Fruit fly (Drosophila melanogaster): Measurements from ENCODE around the gene Abp1.

Abp1 gene

DNA sequence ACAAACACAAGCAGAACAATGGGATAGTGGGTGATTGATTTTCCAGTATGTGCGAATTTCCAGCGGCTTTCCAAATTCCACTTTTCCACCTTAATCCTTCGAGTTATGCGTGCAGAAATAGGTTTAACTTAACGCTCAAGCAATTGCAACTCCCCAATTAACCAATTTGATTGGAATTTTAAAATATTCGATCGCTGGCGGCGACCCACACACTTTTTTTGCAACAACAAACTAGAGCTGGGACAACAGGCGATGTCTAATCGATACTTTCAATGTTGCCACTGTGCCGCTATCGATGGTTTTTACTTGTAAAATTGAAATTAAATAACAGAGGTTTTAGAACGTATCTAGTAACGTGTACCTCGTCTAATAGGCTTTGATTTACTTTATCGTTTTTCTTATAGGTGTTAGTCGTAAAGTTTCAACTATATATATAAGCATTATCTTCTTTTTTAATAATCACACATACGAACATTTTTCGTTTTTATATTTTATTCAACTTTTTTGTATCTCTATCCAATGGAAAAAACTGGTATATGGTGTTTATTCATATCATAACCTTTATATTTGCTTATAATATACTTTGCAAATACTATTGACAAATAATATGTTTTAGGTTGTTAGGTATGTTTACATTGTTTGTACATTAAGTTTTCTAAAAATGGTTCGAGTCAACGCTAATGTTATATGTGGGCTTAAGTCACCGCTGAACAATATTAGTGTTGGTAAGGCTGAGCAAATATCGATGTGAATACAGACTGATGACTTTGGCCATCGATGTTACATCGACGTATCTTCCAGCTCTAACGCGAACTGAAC is at the start of gene Abp1, which contains the start of gene Tgi:
TSS of gene Abp1 (minus strand) at position 240 of the 819 bp plus-strand sequence.
TSS of gene Tgi (plus strand) at position 757 of the 819 bp plus-strand sequence.
- TF ChIP-seq Hr39 (GFP tag; optimal IDR thresholded peaks at IDR 0.05), result peak; percentile 4
- no peak for TF ChIP-seq OdsH (GFP tag; optimal IDR thresholded peaks at IDR 0.05)
- peak; percentile 4 for TF ChIP-seq CG31627 (GFP tag; optimal IDR thresholded peaks at IDR 0.05)
- TF ChIP-seq CG6808 (GFP tag; optimal IDR thresholded peaks at IDR 0.05), result no peak
- TF ChIP-seq vri (GFP tag; optimal IDR thresholded peaks at IDR 0.05), result no peak
- no peak for TF ChIP-seq CG1621 (tag; optimal IDR thresholded peaks at IDR 0.05)
- peak; percentile 64 for TF ChIP-seq Eip78C (GFP tag)
- TF ChIP-seq lz (GFP tag; optimal IDR thresholded peaks at IDR 0.05), result peak; percentile 3
- TF ChIP-seq svp (GFP tag), result peak; percentile 29
- TF ChIP-seq dac (GFP tag; optimal IDR thresholded peaks at IDR 0.05), result no peak
- no peak for TF ChIP-seq CG11294 (GFP tag; IDR thresholded peaks at IDR 0.05)
- no peak for TF ChIP-seq CG3919 (GFP tag; optimal IDR thresholded peaks at IDR 0.05)
- TF ChIP-seq CG6854 (GFP tag; optimal IDR thresholded peaks at IDR 0.05), result peak; percentile 34
- no peak for TF ChIP-seq CG15336 (GFP tag; IDR thresholded peaks at IDR 0.05)
- no peak for TF ChIP-seq Blimp-1 (GFP tag; optimal IDR thresholded peaks at IDR 0.05)
- TF ChIP-seq CG32006 (GFP tag; optimal IDR thresholded peaks at IDR 0.05), result no peak
- TF ChIP-seq CG34406 (GFP tag; optimal IDR thresholded peaks at IDR 0.05), result no peak
- TF ChIP-seq CG8319 (GFP tag; optimal IDR thresholded peaks at IDR 0.05), result no peak
- TF ChIP-seq topi (GFP tag; optimal IDR thresholded peaks at IDR 0.05), result no peak
- TF ChIP-seq Sox14 (GFP tag; optimal IDR thresholded peaks at IDR 0.05), result peak; percentile 57
- no peak for TF ChIP-seq Met (GFP tag; optimal IDR thresholded peaks at IDR 0.05)
- no peak for TF ChIP-seq salr (GFP tag; optimal IDR thresholded peaks at IDR 0.05)
- no peak for TF ChIP-seq Hr4 (GFP tag; optimal IDR thresholded peaks at IDR 0.05)
- peak; percentile 2 for TF ChIP-seq esn (GFP tag; optimal IDR thresholded peaks at IDR 0.05)
- no peak for TF ChIP-seq fd85E (GFP tag; optimal IDR thresholded peaks at IDR 0.05)
- no peak for TF ChIP-seq cyc (GFP tag; optimal IDR thresholded peaks at IDR 0.05)
- peak; percentile 75 for TF ChIP-seq fkh (GFP tag; optimal IDR thresholded peaks at IDR 0.05)
- TF ChIP-seq Smox (GFP tag; optimal IDR thresholded peaks at IDR 0.05), result no peak

DNA sequence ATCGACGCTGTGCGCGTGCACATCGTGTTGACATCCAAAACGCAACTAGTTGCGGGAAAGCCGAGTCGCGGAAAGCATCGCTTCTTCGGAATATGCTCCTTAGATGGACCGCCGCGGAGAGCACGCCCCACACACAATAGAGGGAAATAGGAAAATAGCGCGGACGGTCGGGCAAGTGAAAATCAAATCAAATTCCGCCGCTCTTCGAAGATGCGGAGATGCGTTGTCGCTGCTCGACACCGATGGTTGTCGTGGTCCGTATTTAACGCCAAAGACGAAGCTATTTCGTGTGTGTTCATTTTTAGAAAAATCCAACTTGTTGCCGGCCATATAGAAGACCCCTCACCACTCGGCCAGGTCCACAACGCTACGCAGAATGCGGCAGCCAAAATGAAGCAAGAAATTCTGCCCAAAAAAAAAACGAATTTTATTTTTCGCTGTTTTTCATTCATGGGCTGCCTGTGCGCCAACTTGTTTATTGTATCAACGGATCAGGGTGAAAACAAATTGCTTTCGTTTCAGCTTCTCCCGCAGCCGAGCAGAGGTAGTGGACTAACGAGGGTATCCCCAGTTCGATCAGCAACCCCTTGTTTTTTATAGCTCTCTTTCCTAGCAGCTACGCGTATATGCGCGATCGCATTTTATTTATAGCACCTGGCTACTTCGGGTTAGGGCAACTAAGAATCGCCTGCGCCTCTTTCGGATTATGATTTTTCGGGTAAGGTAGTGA is 33.6 kb upstream of the Abp1 start, which contains the start of gene CG10710:
TSS of gene CG10710 (minus strand) at position 51 of the 730 bp plus-strand sequence.
- TF ChIP-seq dac (GFP tag; optimal IDR thresholded peaks at IDR 0.05), result no peak
- TF ChIP-seq Eip93F (GFP tag; optimal IDR thresholded peaks at IDR 0.05), result no peak
- TF ChIP-seq CG31627 (GFP tag; optimal IDR thresholded peaks at IDR 0.05), result no peak
- TF ChIP-seq CG3032 (tag; optimal IDR thresholded peaks at IDR 0.05), result no peak
- no peak for TF ChIP-seq achi (GFP tag; optimal IDR thresholded peaks at IDR 0.05)
- TF ChIP-seq eg (GFP tag; IDR thresholded peaks at IDR 0.05), result no peak
- TF ChIP-seq Ets21C (GFP tag; optimal IDR thresholded peaks at IDR 0.05), result no peak
- TF ChIP-seq CG8119 (GFP tag; IDR thresholded peaks at IDR 0.05), result no peak
- TF ChIP-seq Gug (GFP tag; IDR thresholded peaks at IDR 0.05), result no peak
- no peak for TF ChIP-seq CG15336 (GFP tag; IDR thresholded peaks at IDR 0.05)
- no peak for TF ChIP-seq Sox102F (GFP tag; optimal IDR thresholded peaks at IDR 0.05)
- TF ChIP-seq fd85E (GFP tag; optimal IDR thresholded peaks at IDR 0.05), result no peak
- TF ChIP-seq Ets96B (tag; optimal IDR thresholded peaks at IDR 0.05), result no peak
- no peak for TF ChIP-seq net (GFP tag; optimal IDR thresholded peaks at IDR 0.05)
